Fruit fly (Drosophila melanogaster): Measurements from ENCODE around the gene CG18545.

CG18545 gene

DNA sequence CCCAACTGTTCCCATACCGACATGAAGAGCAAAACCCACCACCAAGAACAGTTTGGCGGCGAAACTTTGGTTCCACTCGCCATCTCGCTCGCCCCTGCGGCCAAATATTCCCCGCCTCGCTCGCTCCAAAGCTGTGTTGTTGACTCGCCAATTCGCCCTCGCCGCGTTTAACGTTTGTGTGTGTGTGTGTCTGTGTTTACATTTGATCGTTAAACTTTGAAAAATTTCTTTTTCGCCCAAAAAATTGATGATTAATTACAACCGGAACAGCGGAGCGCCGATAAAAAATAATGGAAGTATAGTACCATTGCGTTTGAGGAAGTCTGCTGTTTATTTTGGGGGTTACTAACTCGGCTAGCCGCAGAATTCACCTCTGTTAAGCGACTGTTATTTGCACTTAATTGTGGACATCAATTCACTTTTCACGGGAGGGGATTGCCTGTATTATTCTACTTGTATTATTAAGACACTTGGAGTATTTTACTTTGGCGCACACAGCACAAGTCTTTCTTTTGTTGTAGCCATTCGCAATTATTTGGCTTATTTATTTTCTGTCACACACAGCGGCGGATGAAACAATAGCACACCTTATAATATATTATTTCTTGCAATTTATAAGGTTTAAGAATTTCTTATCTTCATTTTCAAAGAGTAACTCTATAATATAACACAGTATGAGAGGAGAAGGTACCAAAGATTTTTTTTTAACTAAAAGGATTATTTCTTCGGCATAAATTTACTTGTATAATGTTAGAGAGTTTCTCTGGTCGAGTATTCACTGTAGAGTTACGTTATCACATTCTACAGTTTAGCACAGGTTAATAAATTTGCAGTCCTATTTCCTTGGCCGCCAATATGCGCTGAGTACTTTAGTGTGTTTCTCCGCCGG, 10.2 kb downstream of the CG18545 start (continued):
- TF ChIP-seq acj6 (GFP tag; optimal IDR thresholded peaks at IDR 0.05) (peak; percentile 84), topi (GFP tag; optimal IDR thresholded peaks at IDR 0.05) (peak; percentile 87), CG11902 (GFP tag; optimal IDR thresholded peaks at IDR 0.05) (peak; percentile 72), CG34406 (GFP tag; optimal IDR thresholded peaks at IDR 0.05) (peak; percentile 79), Lpt (GFP tag; optimal IDR thresholded peaks at IDR 0.05) (peak; percentile 72), spab (GFP tag; optimal IDR thresholded peaks at IDR 0.05) (peak; percentile 50), Eip75B (GFP tag; optimal IDR thresholded peaks at IDR 0.05) (peak; percentile 82), CG10631 (GFP tag; optimal IDR thresholded peaks at IDR 0.05) (peak; percentile 81), Met (GFP tag; optimal IDR thresholded peaks at IDR 0.05) (peak; percentile 88), CG11762 (GFP tag; optimal IDR thresholded peaks at IDR 0.05; ENCODE audit: insufficient read depth) (peak; percentile 78)

DNA sequence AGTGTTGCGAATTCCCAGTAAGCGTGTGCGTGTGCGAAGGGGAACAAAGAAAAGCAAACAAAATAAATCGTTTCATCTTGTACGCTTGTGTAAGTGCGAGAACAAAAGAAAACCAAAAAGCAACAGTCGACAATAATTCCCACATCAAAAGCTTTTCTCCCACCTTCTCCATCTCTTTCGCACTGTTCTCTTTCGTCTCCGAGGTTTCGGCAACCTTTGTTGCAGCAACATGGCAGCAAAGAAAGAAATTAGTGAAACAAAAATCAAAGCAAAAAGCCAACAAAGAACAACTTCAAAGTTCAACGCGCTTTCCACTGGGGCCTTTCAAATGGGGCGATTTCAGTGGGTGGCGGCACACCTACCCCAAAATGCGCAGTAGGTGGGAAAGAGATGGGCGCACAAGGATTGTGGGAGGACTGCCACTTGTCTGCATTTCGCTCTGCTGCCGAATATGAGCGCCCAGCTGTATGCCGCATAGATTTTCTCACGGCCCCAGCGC, 11.3 kb downstream of the CG18545 start:
- TF ChIP-seq CG10669 (GFP tag; optimal IDR thresholded peaks at IDR 0.05) (peak; percentile 98), Sox15 (GFP tag; optimal IDR thresholded peaks at IDR 0.05) (no peak), fkh (GFP tag; optimal IDR thresholded peaks at IDR 0.05) (peak; percentile 72), CG4318 (GFP tag; optimal IDR thresholded peaks at IDR 0.05) (peak; percentile 65), CG15336 (GFP tag; IDR thresholded peaks at IDR 0.05) (no peak), CG11294 (GFP tag; IDR thresholded peaks at IDR 0.05) (no peak), CG1621 (tag; optimal IDR thresholded peaks at IDR 0.05) (peak; percentile 99), net (GFP tag; optimal IDR thresholded peaks at IDR 0.05) (peak; percentile 93), achi (GFP tag; optimal IDR thresholded peaks at IDR 0.05) (peak; percentile 82), Sox14 (GFP tag; optimal IDR thresholded peaks at IDR 0.05) (peak; percentile 97), svp (GFP tag) (peak; percentile 68), Hr38 (GFP tag; optimal IDR thresholded peaks at IDR 0.05) (no peak), CG16779 (tag; optimal IDR thresholded peaks at IDR 0.05) (peak; percentile 98), CG7368 (GFP tag; optimal IDR thresholded peaks at IDR 0.05) (peak; percentile 88), CG10631 (GFP tag; optimal IDR thresholded peaks at IDR 0.05) (peak; percentile 79), Smox (GFP tag; optimal IDR thresholded peaks at IDR 0.05) (peak; percentile 40), Eip78C (GFP tag) (peak; percentile 87), dsx (GFP tag; optimal IDR thresholded peaks at IDR 0.05; ENCODE audit: poor library complexity, severe bottlenecking) (peak; percentile 99), Eip93F (GFP tag; optimal IDR thresholded peaks at IDR 0.05) (peak; percentile 8), CG11762 (GFP tag; optimal IDR thresholded peaks at IDR 0.05; ENCODE audit: insufficient read depth) (peak; percentile 71), OdsH (GFP tag; optimal IDR thresholded peaks at IDR 0.05) (peak; percentile 86), lz (GFP tag; optimal IDR thresholded peaks at IDR 0.05) (peak; percentile 12), CG6808 (GFP tag; optimal IDR thresholded peaks at IDR 0.05) (peak; percentile 98), Met (GFP tag; optimal IDR thresholded peaks at IDR 0.05) (peak; percentile 34), CG6792 (GFP tag; optimal IDR thresholded peaks at IDR 0.05) (peak; percentile 77), CG9139 (GFP tag; optimal IDR thresholded peaks at IDR 0.05) (peak; percentile 98), CG11902 (GFP tag; optimal IDR thresholded peaks at IDR 0.05) (no peak), CG34406 (GFP tag; optimal IDR thresholded peaks at IDR 0.05) (peak; percentile 81), Gug (GFP tag; IDR thresholded peaks at IDR 0.05) (no peak), CG31627 (GFP tag; optimal IDR thresholded peaks at IDR 0.05) (peak; percentile 8), cyc (GFP tag; optimal IDR thresholded peaks at IDR 0.05) (no peak), Hr39 (GFP tag; optimal IDR thresholded peaks at IDR 0.05) (no peak), pdm3 (GFP tag; optimal IDR thresholded peaks at IDR 0.05) (peak; percentile 92), dac (GFP tag; optimal IDR thresholded peaks at IDR 0.05) (peak; percentile 99), CG8319 (GFP tag; optimal IDR thresholded peaks at IDR 0.05) (peak; percentile 64), CG3919 (GFP tag; optimal IDR thresholded peaks at IDR 0.05) (peak; percentile 84), spab (GFP tag; optimal IDR thresholded peaks at IDR 0.05) (peak; percentile 99), fd59A (GFP tag; optimal IDR thresholded peaks at IDR 0.05) (peak; percentile 96), CG8119 (GFP tag; IDR thresholded peaks at IDR 0.05) (no peak), CG6163 (GFP tag; IDR thresholded peaks at IDR 0.05) (no peak), eg (GFP tag; IDR thresholded peaks at IDR 0.05) (no peak), Lpt (GFP tag; optimal IDR thresholded peaks at IDR 0.05) (peak; percentile 95), Blimp-1 (GFP tag; optimal IDR thresholded peaks at IDR 0.05) (peak; percentile 65), topi (GFP tag; optimal IDR thresholded peaks at IDR 0.05) (peak; percentile 44), vri (GFP tag; optimal IDR thresholded peaks at IDR 0.05) (peak; percentile 75)

All from whole organism, prepupa.